Worm (Caenorhabditis elegans) whole organism, late embryonic: ENCODE data around the gene gldi-2.

Experiments
- C08G9.2 ChIP-seq: sonication (generic microtip); optimal IDR thresholded peaks from 2 replicates; lab custom pipeline; 2016; ENCODE audit warnings: mild to moderate bottlenecking, missing genetic modification characterization, moderate library complexity, missing compliant biosample characterization
- C38D4.7 ChIP-seq: fragments of 200-800 bp; sonication (Bioruptor generic); optimal IDR thresholded peaks from 2 replicates; lab custom pipeline; 2018; ENCODE audit warnings: mild to moderate bottlenecking, missing genetic modification characterization, moderate library complexity, missing compliant biosample characterization
- F13H6.1 ChIP-seq: sonication (generic microtip); optimal IDR thresholded peaks from 2 replicates; lab custom pipeline; 2016; ENCODE audit warnings: missing genetic modification characterization, missing compliant biosample characterization
- K02D7.2 ChIP-seq: sonication (generic microtip); optimal IDR thresholded peaks from 2 replicates; lab custom pipeline; 2017; ENCODE audit warnings: mild to moderate bottlenecking, missing genetic modification characterization, missing compliant biosample characterization
- K09A11.1 ChIP-seq: sonication (generic microtip); optimal IDR thresholded peaks from 2 replicates; lab custom pipeline; 2017; ENCODE audit warnings: antibody characterized with exemption, mild to moderate bottlenecking, missing genetic modification characterization, missing compliant biosample characterization; ENCODE audit not compliant: insufficient read depth
- ahr-1 ChIP-seq: sonication (generic microtip); optimal IDR thresholded peaks from 2 replicates; lab custom pipeline; 2016; ENCODE audit warnings: missing genetic modification characterization, missing compliant biosample characterization
- ceh-14 ChIP-seq: sonication (generic microtip); optimal IDR thresholded peaks from 2 replicates; lab custom pipeline; 2016; ENCODE audit warnings: missing genotype, missing genetic modification characterization, missing compliant biosample characterization
- ceh-19 ChIP-seq: fragments of 200-800 bp; sonication (Bioruptor generic); optimal IDR thresholded peaks from 2 replicates; lab custom pipeline; 2018; ENCODE audit warnings: mild to moderate bottlenecking, missing genetic modification characterization, missing compliant biosample characterization
- ceh-22 ChIP-seq: sonication (generic microtip); optimal IDR thresholded peaks from 2 replicates; lab custom pipeline; 2017; ENCODE audit warnings: missing biosample characterization, missing genetic modification characterization
- ceh-34 ChIP-seq: sonication (generic microtip); optimal IDR thresholded peaks from 2 replicates; lab custom pipeline; 2016; ENCODE audit warnings: mild to moderate bottlenecking, missing genetic modification characterization, missing compliant biosample characterization
- ceh-48 ChIP-seq: sonication (generic microtip); optimal IDR thresholded peaks from 2 replicates; lab custom pipeline; 2016; ENCODE audit warnings: missing genetic modification characterization, inconsistent platforms, missing compliant biosample characterization
- ceh-9 ChIP-seq: sonication (generic microtip); optimal IDR thresholded peaks from 2 replicates; lab custom pipeline; 2016; ENCODE audit warnings: mild to moderate bottlenecking, missing genetic modification characterization, inconsistent platforms, missing compliant biosample characterization
- che-1 ChIP-seq: sonication (generic microtip); optimal IDR thresholded peaks from 2 replicates; lab custom pipeline; 2016; ENCODE audit warnings: mild to moderate bottlenecking, missing genetic modification characterization, missing compliant biosample characterization
- elt-4 ChIP-seq: sonication (generic microtip); optimal IDR thresholded peaks from 2 replicates; lab custom pipeline; 2016; ENCODE audit warnings: missing genetic modification characterization, missing compliant biosample characterization
- ets-4 ChIP-seq: sonication (generic microtip); optimal IDR thresholded peaks from 2 replicates; lab custom pipeline; 2016; ENCODE audit warnings: missing genetic modification characterization, missing compliant biosample characterization
- eyg-1 ChIP-seq: sonication (generic microtip); optimal IDR thresholded peaks from 2 replicates; lab custom pipeline; 2016; ENCODE audit warnings: missing genotype, missing genetic modification characterization, missing compliant biosample characterization
- fkh-10 ChIP-seq: fragments of 150-350 bp; optimal IDR thresholded peaks from 2 replicates; lab custom pipeline; 2014; ENCODE audit warnings: missing biosample characterization, missing genetic modification reagents, missing genetic modification characterization
- fkh-6 ChIP-seq: sonication (generic microtip); optimal IDR thresholded peaks from 2 replicates; lab custom pipeline; 2016; ENCODE audit warnings: missing genetic modification characterization, missing compliant biosample characterization
- gmeb-2 ChIP-seq: sonication (generic microtip); optimal IDR thresholded peaks from 2 replicates; lab custom pipeline; 2016; ENCODE audit warnings: missing genetic modification characterization, inconsistent platforms, missing compliant biosample characterization
- hlh-15 ChIP-seq: sonication (generic microtip); optimal IDR thresholded peaks from 2 replicates; lab custom pipeline; 2016; ENCODE audit warnings: missing genetic modification characterization, missing compliant biosample characterization
- hlh-6 ChIP-seq: sonication (generic microtip); optimal IDR thresholded peaks from 2 replicates; lab custom pipeline; 2016; ENCODE audit warnings: missing genotype, missing genetic modification characterization, missing compliant biosample characterization
- lim-6 ChIP-seq: sonication (generic microtip); optimal IDR thresholded peaks from 2 replicates; lab custom pipeline; 2016; ENCODE audit warnings: missing genetic modification characterization, missing compliant biosample characterization
- lin-11 ChIP-seq: fragments of 200-800 bp; sonication (Bioruptor generic); optimal IDR thresholded peaks from 2 replicates; lab custom pipeline; 2018; ENCODE audit warnings: mild to moderate bottlenecking, missing genetic modification characterization, missing compliant biosample characterization
- madf-2 ChIP-seq: sonication (generic microtip); optimal IDR thresholded peaks from 2 replicates; lab custom pipeline; 2017; ENCODE audit warnings: missing genetic modification characterization, missing compliant biosample characterization
- mec-3 ChIP-seq: sonication (generic microtip); optimal IDR thresholded peaks from 2 replicates; lab custom pipeline; 2016; ENCODE audit warnings: borderline replicate concordance, missing genetic modification characterization, missing compliant biosample characterization
- nhr-11 ChIP-seq: fragments of 150-350 bp; optimal IDR thresholded peaks from 2 replicates; lab custom pipeline; 2014; ENCODE audit warnings: missing biosample characterization, missing genetic modification characterization
- npax-4 ChIP-seq: sonication (generic microtip); optimal IDR thresholded peaks from 2 replicates; lab custom pipeline; 2016; ENCODE audit warnings: missing genetic modification characterization, missing compliant biosample characterization
- odd-2 ChIP-seq: sonication (generic microtip); optimal IDR thresholded peaks from 2 replicates; lab custom pipeline; 2017; ENCODE audit warnings: antibody characterized with exemption, mild to moderate bottlenecking, missing genetic modification characterization, missing compliant biosample characterization
- pat-9 ChIP-seq: fragments of 200-800 bp; sonication (Bioruptor generic); optimal IDR thresholded peaks from 2 replicates; lab custom pipeline; 2018; ENCODE audit warnings: mild to moderate bottlenecking, missing genetic modification characterization, moderate library complexity, missing compliant biosample characterization
- pax-1 ChIP-seq: fragments of 150-350 bp; optimal IDR thresholded peaks from 2 replicates; lab custom pipeline; 2014; ENCODE audit warnings: missing biosample characterization, missing genetic modification characterization
- pha-2 ChIP-seq: sonication (generic microtip); optimal IDR thresholded peaks from 2 replicates; lab custom pipeline; 2017; ENCODE audit warnings: mild to moderate bottlenecking, missing genetic modification characterization, missing compliant biosample characterization
- pha-4 ChIP-seq: fragments of 150-350 bp; optimal IDR thresholded peaks from 2 replicates; lab custom pipeline; 2018; ENCODE audit warnings: missing biosample characterization, missing genetic modification reagents, missing genetic modification characterization
- pqm-1 ChIP-seq: sonication (generic microtip); optimal IDR thresholded peaks from 2 replicates; lab custom pipeline; 2016; ENCODE audit warnings: missing genetic modification characterization, missing compliant biosample characterization
- ref-2 ChIP-seq: sonication (generic microtip); optimal IDR thresholded peaks from 2 replicates; lab custom pipeline; 2016; ENCODE audit warnings: missing genetic modification characterization, missing compliant biosample characterization
- rnt-1 ChIP-seq: sonication (generic microtip); optimal IDR thresholded peaks from 2 replicates; lab custom pipeline; 2016; ENCODE audit warnings: missing genetic modification characterization, missing compliant biosample characterization
- sdc-2 ChIP-seq: sonication (generic microtip); optimal IDR thresholded peaks from 2 replicates; lab custom pipeline; 2016; ENCODE audit warnings: missing genotype, missing genetic modification characterization, missing compliant biosample characterization
- sox-4 ChIP-seq: sonication (generic microtip); optimal IDR thresholded peaks from 2 replicates; lab custom pipeline; 2017; ENCODE audit warnings: mild to moderate bottlenecking, missing genetic modification characterization, inconsistent platforms, missing compliant biosample characterization
- syd-9 ChIP-seq: sonication (generic microtip); optimal IDR thresholded peaks from 2 replicates; lab custom pipeline; 2016; ENCODE audit warnings: mild to moderate bottlenecking, missing genetic modification characterization, moderate library complexity, missing compliant biosample characterization
- tbx-2 ChIP-seq: sonication (generic microtip); optimal IDR thresholded peaks from 2 replicates; lab custom pipeline; 2016; ENCODE audit warnings: missing genetic modification characterization, missing compliant biosample characterization
- tbx-7 ChIP-seq: sonication (generic microtip); optimal IDR thresholded peaks from 2 replicates; lab custom pipeline; 2016; ENCODE audit warnings: missing genotype, missing genetic modification characterization, missing compliant biosample characterization
- unc-42 ChIP-seq: sonication (generic microtip); optimal IDR thresholded peaks from 2 replicates; lab custom pipeline; 2016; ENCODE audit warnings: missing genotype, missing genetic modification characterization, missing compliant biosample characterization

The gldi-2 gene

ce11 chrII:6741428-6741827 lies 41.8 kb upstream of the gldi-2 start, which contains the start of gene exos-8 (continued):
- TF ChIP-seq npax-4 (tag; lab: Kevin White, UChicago): no peak
- no peak for TF ChIP-seq fkh-10 (GFP tag; lab: Kevin White, UChicago)
- peak; percentile 59 for TF ChIP-seq fkh-6 (tag; lab: Kevin White, UChicago)
- TF ChIP-seq nhr-11: no peak
- peak; percentile 38 for TF ChIP-seq hlh-15 (tag; lab: Kevin White, UChicago)
- peak; percentile 72 for TF ChIP-seq ceh-34
- no peak for TF ChIP-seq K02D7.2 (tag; lab: Kevin White, UChicago)
- TF ChIP-seq C08G9.2: peak; percentile 93
- TF ChIP-seq ref-2 (tag; lab: Kevin White, UChicago): peak; percentile 95
- no peak for TF ChIP-seq odd-2 (tag; lab: Kevin White, UChicago)
- peak; percentile 56 for TF ChIP-seq pqm-1 (tag; lab: Kevin White, UChicago)
- no peak for TF ChIP-seq gmeb-2 (tag; lab: Kevin White, UChicago)
- peak; percentile 77 for TF ChIP-seq F13H6.1 (tag; lab: Kevin White, UChicago)
- TF ChIP-seq lim-6 (tag; lab: Kevin White, UChicago): peak; percentile 74
- TF ChIP-seq elt-4: no peak
- TF ChIP-seq C38D4.7 (GFP tag; lab: Kevin White, UChicago): no peak
- TF ChIP-seq ceh-9 (tag; lab: Kevin White, UChicago): no peak
- peak; percentile 49 for TF ChIP-seq syd-9 (tag; lab: Kevin White, UChicago)
- no peak for TF ChIP-seq ceh-22 (tag; lab: Kevin White, UChicago)
- TF ChIP-seq ceh-19 (GFP tag; lab: Kevin White, UChicago): peak; percentile 67
- TF ChIP-seq pax-1 (tag; lab: Kevin White, UChicago): no peak
- no peak for TF ChIP-seq che-1 (tag; lab: Kevin White, UChicago)
- TF ChIP-seq pat-9 (tag; lab: Kevin White, UChicago): no peak
- TF ChIP-seq ceh-48 (tag; lab: Kevin White, UChicago): no peak
- peak; percentile 76 for TF ChIP-seq ets-4
- no peak for TF ChIP-seq mec-3 (tag; lab: Kevin White, UChicago)
- TF ChIP-seq eyg-1 (tag; lab: Kevin White, UChicago): no peak
- TF ChIP-seq sox-4 (tag; lab: Kevin White, UChicago): peak; percentile 28
- TF ChIP-seq hlh-6: peak; percentile 39
- TF ChIP-seq K09A11.1 (tag; lab: Kevin White, UChicago): no peak
- no peak for TF ChIP-seq pha-4 (tag; lab: Kevin White, UChicago)
- TF ChIP-seq tbx-7 (tag; lab: Kevin White, UChicago): peak; percentile 83
- TF ChIP-seq madf-2: peak; percentile 9
- peak; percentile 91 for TF ChIP-seq ceh-14 (tag; lab: Kevin White, UChicago)
- TF ChIP-seq rnt-1 (tag; lab: Kevin White, UChicago): peak; percentile 91
- TF ChIP-seq lin-11 (tag; lab: Kevin White, UChicago): no peak

- TF ChIP-seq ceh-34 (no peak), sdc-2 (no peak), pha-2 (tag; lab: Kevin White, UChicago) (no peak), unc-42 (tag; lab: Kevin White, UChicago) (no peak), tbx-2 (no peak), ceh-48 (tag; lab: Kevin White, UChicago) (no peak), madf-2 (no peak), pqm-1 (tag; lab: Kevin White, UChicago) (no peak), tbx-7 (tag; lab: Kevin White, UChicago) (no peak), che-1 (tag; lab: Kevin White, UChicago) (no peak)
These were observed 40.6 kb upstream of the gldi-2 start, which contains the start of gene F41G3.6 for ce11 chrII:6742614-6743013. Gene F41G3.6, plus strand, starts transcription at chrII:6742914.

ce11 chrII:6744648-6745047 lies 38.6 kb upstream of the gldi-2 start, which contains the start of gene ins-15:
Gene ins-15, minus strand, starts transcription at chrII:6744748.
- TF ChIP-seq pax-1 (tag; lab: Kevin White, UChicago) (no peak), ceh-22 (tag; lab: Kevin White, UChicago) (no peak), ahr-1 (tag; lab: Kevin White, UChicago) (no peak), ets-4 (no peak), ceh-48 (tag; lab: Kevin White, UChicago) (no peak)
